Fruit fly (Drosophila melanogaster) whole organism: ENCODE results near the gene Rh5.

ENCODE experiments used
- CG8478 ChIP-seq: fragments of >200 bp; optimal IDR thresholded peaks from 2 replicates; lab custom pipeline; 2018; ENCODE audit warnings: inconsistent platforms
- Dll ChIP-seq: fragments of >200 bp; optimal IDR thresholded peaks from 2 replicates; lab custom pipeline; 2017
- EcR ChIP-seq, 2 experiments: fragments of >200 bp; optimal IDR thresholded peaks; 2 replicates each; lab custom pipeline; 2017; ENCODE audit warnings: missing biosample characterization in 2 of 2, missing genetic modification characterization in 2 of 2, missing genetic modification reagents in 2 of 2
- pan ChIP-seq: fragments of >200 bp; optimal IDR thresholded peaks from 2 replicates; lab custom pipeline; 2017
- psq ChIP-seq: fragments of >200 bp; optimal IDR thresholded peaks from 2 replicates; lab custom pipeline; 2017
- usp ChIP-seq: fragments of >200 bp; optimal IDR thresholded peaks from 2 replicates; lab custom pipeline; 2017; ENCODE audit warnings: missing biosample characterization, missing genetic modification characterization, mixed read lengths

The Rh5 gene

DNA sequence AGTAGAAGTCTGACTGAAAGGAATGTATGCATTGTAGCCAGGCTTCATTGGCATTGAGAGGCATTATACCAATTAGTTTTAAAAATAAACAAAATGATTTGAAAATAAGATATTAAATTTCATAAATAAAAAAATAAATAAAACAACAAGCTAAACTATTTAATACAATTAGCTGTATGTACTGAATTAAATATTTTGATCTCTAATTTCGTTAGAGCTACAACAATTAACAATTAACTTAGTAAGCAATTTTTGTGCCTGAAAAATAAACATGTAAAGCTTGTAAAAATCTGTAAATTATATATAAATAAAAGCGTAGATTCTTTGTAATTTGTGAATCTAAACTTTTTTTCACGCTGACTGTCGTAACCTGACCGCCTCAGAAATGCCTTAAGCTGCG lies at the start of gene Rh5:
Gene Rh5, plus strand, starts transcription at position 301 of the 400 bp plus-strand sequence.
- TF ChIP-seq usp (no peak), pan (no peak), Dll (lab: Kevin White, UChicago) (no peak), EcR (GFP tag; optimal IDR thresholded peaks at IDR 0.05; lab: Kevin White, UChicago) (no peak), psq (lab: Kevin White, UChicago) (no peak), CG8478 (lab: Kevin White, UChicago) (no peak)

DNA sequence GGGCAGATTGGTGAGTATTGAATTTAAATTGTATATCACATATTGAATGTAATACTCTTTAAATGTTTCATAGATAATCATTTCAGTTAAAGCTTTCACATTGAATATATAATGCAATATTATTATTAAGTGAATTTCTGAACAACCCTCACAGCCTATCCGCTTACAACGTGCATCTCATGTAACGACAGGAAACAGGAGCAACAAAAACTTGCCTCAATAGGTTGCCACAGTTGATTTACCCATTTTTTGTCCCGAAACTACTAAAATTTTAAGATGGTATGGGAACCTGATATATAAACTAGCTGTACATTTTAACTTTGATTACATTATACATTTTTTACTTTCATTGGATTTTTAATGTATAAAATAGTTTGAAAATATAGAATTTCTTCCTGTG lies 49.2 kb upstream of the Rh5 start:
- TF ChIP-seq pan: no peak
- TF ChIP-seq usp: no peak
- TF ChIP-seq EcR (GFP tag; optimal IDR thresholded peaks at IDR 0.05; lab: Kevin White, UChicago): no peak
- TF ChIP-seq CG8478 (lab: Kevin White, UChicago): no peak
- no peak for TF ChIP-seq psq (lab: Kevin White, UChicago)
- TF ChIP-seq Dll (lab: Kevin White, UChicago): no peak

DNA sequence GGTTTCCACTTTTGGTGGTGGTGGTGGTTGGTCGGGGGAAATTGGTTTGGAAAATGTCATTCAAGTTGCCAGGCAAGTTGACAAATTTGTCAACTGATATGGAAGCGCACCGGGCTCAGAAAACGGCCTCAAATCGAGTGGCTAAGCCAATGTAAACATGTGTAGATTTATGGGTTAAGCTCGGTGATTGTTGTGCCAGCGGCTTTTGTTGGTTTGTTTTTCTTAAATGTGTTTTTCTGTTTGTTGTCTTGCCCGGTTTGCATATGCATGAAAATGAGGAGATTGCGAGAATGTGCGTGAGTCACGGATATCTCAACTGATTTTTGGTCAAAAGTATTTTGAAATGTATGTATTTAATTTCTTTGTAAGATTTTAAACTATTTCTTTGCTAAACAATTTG lies 47.0 kb upstream of the Rh5 start:
- TF ChIP-seq CG8478 (lab: Kevin White, UChicago): no peak
- no peak for TF ChIP-seq EcR (GFP tag; optimal IDR thresholded peaks at IDR 0.05; lab: Kevin White, UChicago)
- TF ChIP-seq usp: no peak
- TF ChIP-seq Dll (lab: Kevin White, UChicago): no peak
- TF ChIP-seq pan: no peak
- TF ChIP-seq psq (lab: Kevin White, UChicago): no peak

DNA sequence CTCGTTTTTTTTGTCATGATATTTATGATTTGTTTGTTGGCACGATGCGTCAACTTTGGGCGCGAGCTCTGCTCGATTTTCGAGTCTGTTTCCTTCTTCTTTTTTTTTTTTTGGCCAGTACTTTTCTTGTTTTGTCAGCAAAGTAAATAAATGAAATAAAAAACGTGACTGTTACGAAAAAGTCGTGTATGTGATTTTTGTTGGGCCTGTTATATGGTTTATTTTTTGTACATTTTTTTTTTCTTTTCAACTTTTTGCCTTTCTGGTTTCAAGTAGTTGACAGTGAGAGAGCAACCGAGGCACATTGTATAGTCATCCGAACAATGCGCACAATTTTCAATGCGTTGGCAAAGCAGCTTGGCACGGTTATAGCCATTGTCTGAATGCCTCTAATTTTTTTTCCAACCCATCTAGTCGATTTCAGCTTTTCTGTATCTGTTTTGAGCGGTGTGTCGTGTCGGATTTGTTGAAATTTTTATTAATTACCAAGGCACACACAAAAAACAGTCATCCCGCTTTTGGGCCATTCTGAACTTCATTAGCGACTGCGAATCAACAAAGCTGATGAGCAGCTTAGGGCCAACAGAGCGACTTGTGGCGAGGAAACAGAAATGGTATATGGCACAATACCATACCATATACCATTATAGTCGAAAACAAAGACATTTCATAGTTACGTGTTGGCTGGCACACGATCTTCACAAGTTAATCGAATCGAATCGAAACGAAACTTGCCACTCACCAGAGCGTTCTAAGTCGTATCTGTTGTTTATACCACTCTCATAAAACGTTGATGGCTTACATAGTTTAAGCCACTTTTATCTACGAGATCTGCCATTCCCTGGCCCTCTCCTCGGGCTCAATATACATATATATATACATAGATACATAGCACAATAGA lies 44.3 kb upstream of the Rh5 start:
- TF ChIP-seq pan: no peak
- TF ChIP-seq EcR (GFP tag; optimal IDR thresholded peaks at IDR 0.05; lab: Kevin White, UChicago): no peak
- TF ChIP-seq Dll (lab: Kevin White, UChicago): no peak
- no peak for TF ChIP-seq usp
- no peak for TF ChIP-seq psq (lab: Kevin White, UChicago)
- no peak for TF ChIP-seq CG8478 (lab: Kevin White, UChicago)

DNA sequence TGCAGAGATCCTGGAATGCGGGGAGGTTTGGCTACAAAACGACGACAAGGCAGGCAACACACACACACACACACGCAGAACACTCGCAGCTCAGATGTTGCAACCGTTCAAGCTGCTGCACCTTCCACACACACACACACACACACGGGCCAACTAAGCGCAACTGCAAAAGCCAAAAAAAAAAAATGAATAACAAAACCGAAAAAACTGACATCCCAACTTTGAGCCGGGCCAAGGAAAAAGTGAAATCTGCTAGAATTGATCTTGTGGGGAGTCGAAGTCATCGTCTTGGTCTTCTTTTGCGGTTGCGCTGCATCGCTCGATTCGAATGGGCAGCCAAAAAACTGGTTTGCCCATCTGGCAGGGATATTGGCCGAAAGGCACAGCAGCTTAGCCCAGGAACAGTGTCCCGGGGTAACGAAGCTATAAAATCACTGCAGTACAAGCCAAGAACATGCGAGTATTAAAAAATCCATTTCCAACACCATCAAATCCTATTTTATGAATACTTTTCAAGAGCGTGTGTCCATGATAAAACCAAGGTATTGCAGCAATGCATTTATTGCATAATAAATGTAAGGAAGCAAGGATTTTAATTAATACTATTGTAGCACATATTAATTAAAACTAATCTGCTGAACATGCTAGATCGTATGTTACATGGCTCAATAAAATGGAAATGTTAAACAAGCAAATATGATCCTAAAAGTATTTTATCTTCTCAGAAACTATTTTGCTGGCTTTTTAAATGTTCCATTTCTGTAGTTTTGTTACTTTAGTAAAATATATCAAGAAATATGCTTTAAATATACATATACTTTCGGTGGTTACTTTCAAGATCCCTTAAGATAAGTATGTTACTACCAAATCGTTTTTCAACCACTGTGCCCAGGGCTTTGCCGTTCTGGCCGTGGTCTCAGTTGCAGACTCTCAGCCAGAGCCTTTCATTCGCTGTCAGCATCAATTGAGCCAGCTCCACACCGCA lies 42.1 kb upstream of the Rh5 start:
- no peak for TF ChIP-seq CG8478 (lab: Kevin White, UChicago)
- no peak for TF ChIP-seq EcR (GFP tag; optimal IDR thresholded peaks at IDR 0.05; lab: Kevin White, UChicago)
- TF ChIP-seq psq (lab: Kevin White, UChicago): no peak
- no peak for TF ChIP-seq usp
- TF ChIP-seq Dll (lab: Kevin White, UChicago): no peak
- no peak for TF ChIP-seq pan

DNA sequence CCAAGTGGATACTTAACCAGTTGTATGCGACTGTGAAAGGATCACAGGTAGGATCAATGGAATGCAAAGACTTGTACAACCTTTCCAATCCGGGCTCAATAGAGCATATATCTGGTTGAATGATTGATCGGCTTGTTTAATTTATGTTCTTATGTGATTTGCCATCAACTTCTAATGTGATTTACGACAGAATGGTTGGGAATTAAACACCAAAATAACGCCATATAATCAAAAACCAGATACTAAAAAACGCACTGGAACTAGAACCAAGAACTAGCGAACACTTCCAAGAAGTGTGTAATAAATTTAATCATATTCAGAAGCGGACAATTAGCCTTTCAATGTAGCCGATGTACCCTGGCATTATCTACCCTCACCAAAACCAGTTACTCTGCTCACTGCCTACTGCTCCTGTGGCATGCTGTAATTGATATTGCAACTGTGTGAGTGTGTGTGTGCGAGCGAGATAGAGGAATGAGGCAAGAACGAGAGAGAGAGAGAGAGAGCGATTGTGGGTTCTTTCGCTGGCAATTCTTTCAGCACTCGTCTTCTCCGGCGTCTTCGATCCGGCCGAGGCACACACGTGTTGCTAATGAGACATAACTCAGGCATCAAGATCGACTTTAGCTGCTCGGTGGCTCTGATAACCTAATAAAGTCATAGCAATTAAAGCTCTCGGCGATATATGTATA lies 39.2 kb upstream of the Rh5 start:
- TF ChIP-seq Dll (lab: Kevin White, UChicago): no peak
- peak; percentile 26 for TF ChIP-seq CG8478 (lab: Kevin White, UChicago)
- TF ChIP-seq EcR (GFP tag; optimal IDR thresholded peaks at IDR 0.05; lab: Kevin White, UChicago): no peak

DNA sequence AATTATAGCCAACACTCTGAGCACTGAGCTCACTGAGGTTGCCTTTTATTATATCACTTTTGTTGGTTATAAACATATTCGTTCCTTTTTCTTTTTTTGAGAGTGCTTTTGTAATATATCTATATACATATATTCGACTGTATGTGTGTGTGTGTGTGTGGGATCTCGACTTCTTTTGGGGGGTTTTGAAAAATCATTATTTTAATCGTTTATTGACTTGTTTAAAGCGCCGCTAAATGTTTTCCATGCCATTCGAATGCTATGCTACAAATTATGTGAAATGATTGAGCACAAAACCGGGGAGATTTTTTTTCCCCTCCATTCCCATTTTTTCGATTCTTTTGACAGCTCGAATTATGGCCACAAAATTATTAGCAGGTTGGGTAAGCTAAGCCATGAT lies 38.5 kb upstream of the Rh5 start:
- no peak for TF ChIP-seq Dll (lab: Kevin White, UChicago)
- no peak for TF ChIP-seq CG8478 (lab: Kevin White, UChicago)
- no peak for TF ChIP-seq usp
- no peak for TF ChIP-seq psq (lab: Kevin White, UChicago)
- no peak for TF ChIP-seq pan
- TF ChIP-seq EcR (GFP tag; optimal IDR thresholded peaks at IDR 0.05; lab: Kevin White, UChicago): no peak

DNA sequence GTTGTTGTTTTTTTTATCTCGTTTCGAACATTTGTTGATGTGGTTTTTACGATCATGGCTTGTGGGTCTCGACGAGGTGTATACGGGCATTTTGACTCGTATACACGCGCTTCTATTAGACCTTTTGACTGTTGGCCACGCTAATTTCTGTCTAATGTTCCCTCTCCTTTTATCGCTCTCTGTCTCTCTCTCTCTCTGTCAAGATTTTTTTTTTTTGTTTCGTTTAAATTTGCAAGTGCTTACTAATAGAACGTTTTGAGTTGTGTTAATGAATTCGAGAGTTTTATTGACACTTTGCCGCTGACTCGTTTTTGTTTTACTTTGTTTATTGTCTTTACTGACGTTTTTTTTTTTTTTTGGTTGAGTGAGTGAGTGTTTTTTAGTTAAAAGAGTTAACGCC lies 37.6 kb upstream of the Rh5 start:
- TF ChIP-seq CG8478 (lab: Kevin White, UChicago) (no peak), pan (no peak), psq (lab: Kevin White, UChicago) (no peak), usp (no peak), Dll (lab: Kevin White, UChicago) (no peak), EcR (GFP tag; optimal IDR thresholded peaks at IDR 0.05; lab: Kevin White, UChicago) (no peak)

DNA sequence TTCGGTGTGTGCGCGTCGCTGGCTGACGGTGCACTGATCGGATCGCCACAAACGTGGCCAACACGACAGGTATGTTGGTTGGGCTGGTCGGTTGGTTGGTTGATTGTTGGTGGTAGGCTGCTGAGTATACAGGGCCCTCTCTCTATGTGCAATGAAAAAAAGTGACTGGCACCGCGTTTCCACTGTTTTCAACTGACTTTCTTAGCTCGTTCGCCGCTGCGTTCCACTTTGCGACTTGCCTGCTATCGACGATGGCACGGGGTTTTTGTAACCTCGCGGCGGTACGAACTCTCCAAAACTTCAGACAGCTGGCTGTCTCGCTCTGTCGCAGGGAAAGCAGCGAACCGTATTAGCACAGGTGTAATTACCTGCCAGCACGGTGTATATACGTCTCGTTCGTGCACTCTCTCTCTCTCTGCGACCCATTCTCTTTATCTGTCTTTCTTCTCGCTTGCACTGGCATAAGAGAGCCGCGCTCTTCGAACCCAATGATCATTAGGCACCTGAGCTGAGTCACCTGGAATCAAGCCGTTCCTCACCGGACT lies 37.0 kb upstream of the Rh5 start:
- TF ChIP-seq Dll (lab: Kevin White, UChicago) (peak; percentile 75), CG8478 (lab: Kevin White, UChicago) (peak; percentile 84), psq (lab: Kevin White, UChicago) (no peak), EcR (GFP tag; optimal IDR thresholded peaks at IDR 0.05; lab: Kevin White, UChicago) (no peak), usp (no peak), pan (no peak)

DNA sequence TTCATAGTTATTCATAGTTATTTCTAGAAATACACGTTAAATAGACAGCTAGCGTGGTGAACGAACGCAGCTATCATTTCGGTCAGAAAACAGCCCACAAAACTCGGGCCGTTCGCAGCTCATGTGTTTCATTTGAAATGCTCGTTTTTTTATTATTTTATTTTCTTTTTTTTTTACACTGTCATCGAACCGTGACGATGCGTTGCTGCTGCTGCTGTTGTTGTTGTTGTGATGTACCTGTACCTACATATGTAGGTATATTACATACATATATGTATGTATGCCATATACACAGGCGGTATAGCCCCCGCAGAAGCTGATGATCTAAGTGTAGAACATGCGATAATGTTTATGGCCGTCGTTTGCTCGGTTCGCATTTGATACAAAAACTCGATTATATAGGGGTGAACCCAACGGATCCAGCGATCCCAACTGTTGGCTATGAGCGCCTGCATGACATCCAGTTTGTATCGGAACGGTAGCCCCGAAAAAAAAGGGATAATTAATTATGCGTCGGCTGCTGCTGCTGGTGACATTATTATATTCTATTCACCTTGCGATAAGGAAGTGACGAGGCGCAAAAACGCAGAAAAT lies 34.7 kb upstream of the Rh5 start:
- TF ChIP-seq Dll (lab: Kevin White, UChicago) (no peak), CG8478 (lab: Kevin White, UChicago) (no peak), EcR (GFP tag; optimal IDR thresholded peaks at IDR 0.05; lab: Kevin White, UChicago) (no peak), usp (no peak), psq (lab: Kevin White, UChicago) (no peak), pan (no peak)
